Worm (Caenorhabditis elegans): ENCODE data around the gene K09C6.7.

- TF ChIP-seq unc-39 (tag; optimal IDR thresholded peaks at IDR 0.05) (no peak), ceh-83 (GFP tag; optimal IDR thresholded peaks at IDR 0.05) (no peak), lsy-2 (tag; optimal IDR thresholded peaks at IDR 0.05) (no peak), mep-1 (tag; optimal IDR thresholded peaks at IDR 0.05) (no peak), sem-2 (GFP tag; optimal IDR thresholded peaks at IDR 0.05) (no peak), nhr-76 (tag; optimal IDR thresholded peaks at IDR 0.05) (no peak), unc-62 (GFP tag; optimal IDR thresholded peaks at IDR 0.05) (no peak), lin-13 (tag; optimal IDR thresholded peaks at IDR 0.05) (no peak), pha-4 (tag; optimal IDR thresholded peaks at IDR 0.05) (no peak), nhr-12 (tag; optimal IDR thresholded peaks at IDR 0.05) (no peak), ceh-39 (tag; optimal IDR thresholded peaks at IDR 0.05) (no peak), mab-5 (tag; optimal IDR thresholded peaks at IDR 0.05) (no peak)
Measured at ce11 chrV:847521-847920, 8.6 kb upstream of the K09C6.7 start, which contains the start of gene srbc-13.

All from whole organism, mixed stage, embryonic.